Fruit fly (Drosophila melanogaster): ENCODE measurements around the gene gudu.

gudu gene

DNA sequence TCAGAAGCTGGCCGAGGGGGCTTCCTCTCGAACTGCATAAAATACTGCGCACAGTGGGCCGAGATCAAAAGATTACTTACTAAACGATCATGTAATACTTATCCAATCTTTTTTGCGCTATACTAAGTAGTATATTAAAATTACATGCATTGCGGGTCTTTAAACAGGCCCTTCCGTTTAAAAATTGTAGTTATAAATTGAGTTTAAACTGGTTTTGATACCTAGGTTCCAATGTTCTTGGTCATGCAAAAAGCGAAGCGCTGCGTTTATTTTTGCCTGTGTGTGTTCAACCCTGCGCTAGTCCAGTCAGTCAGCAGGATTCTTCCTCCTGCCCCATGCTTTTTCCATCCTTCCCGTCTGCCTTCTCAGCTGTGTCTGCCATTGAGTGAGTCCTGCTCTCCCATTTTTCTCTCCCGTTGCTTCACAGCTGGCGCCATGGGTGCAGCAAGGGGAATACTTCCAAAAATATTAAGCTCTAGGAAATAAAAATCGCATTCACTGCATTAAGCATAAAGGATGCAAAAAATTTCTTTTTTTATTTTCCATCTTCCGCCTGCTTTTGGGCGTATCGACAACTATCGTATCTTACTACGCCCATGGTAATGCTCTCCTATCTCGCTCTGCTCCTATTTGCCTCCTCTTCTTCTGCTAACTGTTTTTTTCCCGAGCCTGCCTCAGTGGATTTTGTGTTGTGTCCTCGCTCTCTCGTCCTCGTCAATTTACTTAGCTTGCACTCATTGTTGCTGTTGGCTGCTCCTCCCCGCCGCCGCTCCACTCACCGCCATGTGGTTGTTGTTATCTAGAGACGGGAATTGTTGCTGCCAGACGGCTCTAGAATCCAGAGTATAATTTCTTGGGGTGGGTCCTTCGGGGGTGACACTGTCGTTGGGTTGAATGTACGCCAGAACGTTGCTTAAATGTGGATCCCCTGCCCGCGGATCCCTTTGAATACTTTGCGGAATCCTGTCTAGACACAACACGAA is 32.3 kb downstream of the gudu start (continued):
- TF ChIP-seq jing (GFP tag; optimal IDR thresholded peaks at IDR 0.05) = no peak
- TF ChIP-seq bbx (GFP tag; IDR thresholded peaks at IDR 0.05; ENCODE audit: partially characterized antibody) = no peak
- TF ChIP-seq Six4 (GFP tag; optimal IDR thresholded peaks at IDR 0.05) = peak; percentile 41
- TF ChIP-seq Ptx1 (GFP tag; IDR thresholded peaks at IDR 0.05) = peak; percentile 69
- no peak for TF ChIP-seq peb (GFP tag; IDR thresholded peaks at IDR 0.05)
- peak; percentile 60 for TF ChIP-seq CG11504 (tag; optimal IDR thresholded peaks at IDR 0.05)
- no peak for TF ChIP-seq gfzf (GFP tag; optimal IDR thresholded peaks at IDR 0.05)
- TF ChIP-seq Oaz (GFP tag; IDR thresholded peaks at IDR 0.05) = no peak
- no peak for TF ChIP-seq yki (optimal IDR thresholded peaks at IDR 0.05)
- TF ChIP-seq Bgb (GFP tag; IDR thresholded peaks at IDR 0.05; ENCODE audit: partially characterized antibody) = no peak
- TF ChIP-seq scrt (GFP tag; optimal IDR thresholded peaks at IDR 0.05) = peak; percentile 73
- no peak for TF ChIP-seq ac (GFP tag; optimal IDR thresholded peaks at IDR 0.05)
- TF ChIP-seq gce (GFP tag; IDR thresholded peaks at IDR 0.05) = no peak
- no peak for TF ChIP-seq Opbp (GFP tag; IDR thresholded peaks at IDR 0.05; ENCODE audit: partially characterized antibody)
- TF ChIP-seq otp (GFP tag; IDR thresholded peaks at IDR 0.05) = no peak
- TF ChIP-seq Chrac-16 (GFP tag; optimal IDR thresholded peaks at IDR 0.05) = peak; percentile 63
- TF ChIP-seq CG42726 (GFP tag; IDR thresholded peaks at IDR 0.05; ENCODE audit: partially characterized antibody) = no peak
- no peak for TF ChIP-seq Xbp1 (GFP tag; optimal IDR thresholded peaks at IDR 0.05)
- TF ChIP-seq CG12104 (GFP tag; optimal IDR thresholded peaks at IDR 0.05) = no peak
- TF ChIP-seq ssp (GFP tag; IDR thresholded peaks at IDR 0.05) = no peak
- TF ChIP-seq tin (GFP tag; optimal IDR thresholded peaks at IDR 0.05) = peak; percentile 36
- peak; percentile 65 for TF ChIP-seq Xrp1 (GFP tag; IDR thresholded peaks at IDR 0.05)
- TF ChIP-seq Hr78 (GFP tag; optimal IDR thresholded peaks at IDR 0.05) = no peak
- peak; percentile 62 for TF ChIP-seq CG12659 (GFP tag; optimal IDR thresholded peaks at IDR 0.05)
- peak; percentile 84 for TF ChIP-seq nom (GFP tag; optimal IDR thresholded peaks at IDR 0.05)
- TF ChIP-seq CG32772 (GFP tag; IDR thresholded peaks at IDR 0.05) = peak; percentile 57
- no peak for TF ChIP-seq CG5245 (GFP tag; optimal IDR thresholded peaks at IDR 0.05)
- peak; percentile 10 for TF ChIP-seq unpg (GFP tag; optimal IDR thresholded peaks at IDR 0.05)
- peak; percentile 85 for TF ChIP-seq CG14014 (GFP tag; IDR thresholded peaks at IDR 0.05)
- TF ChIP-seq CG7372 (GFP tag; IDR thresholded peaks at IDR 0.05) = 0 out of 2 replicates have a peak, but pooled peaks have one; percentile 33
- no peak for TF ChIP-seq Sox100B (GFP tag; optimal IDR thresholded peaks at IDR 0.05)
- peak; percentile 88 for TF ChIP-seq mam (GFP tag; optimal IDR thresholded peaks at IDR 0.05)
- peak; percentile 63; the same call in 1 of the 2 replicates for TF ChIP-seq CG16779 (GFP tag; IDR thresholded peaks at IDR 0.05)
- no peak for TF ChIP-seq Hmx (GFP tag; optimal IDR thresholded peaks at IDR 0.05)
- TF ChIP-seq CG9609 (GFP tag; optimal IDR thresholded peaks at IDR 0.05) = peak; percentile 76
- no peak for TF ChIP-seq CG5180 (GFP tag; optimal IDR thresholded peaks at IDR 0.05)
- no peak for TF ChIP-seq CG2199 (GFP tag; IDR thresholded peaks at IDR 0.05)
- no peak for TF ChIP-seq CG15479 (GFP tag; optimal IDR thresholded peaks at IDR 0.05)
- no peak for TF ChIP-seq fd64A (GFP tag; optimal IDR thresholded peaks at IDR 0.05)
- TF ChIP-seq org-1 (GFP tag; optimal IDR thresholded peaks at IDR 0.05) = peak; percentile 62
- peak; percentile 55 for TF ChIP-seq CG1603 (tag; optimal IDR thresholded peaks at IDR 0.05)
- no peak for TF ChIP-seq D (optimal IDR thresholded peaks at IDR 0.05)
- TF ChIP-seq D (GFP tag; optimal IDR thresholded peaks at IDR 0.05) = peak; percentile 30
- TF ChIP-seq cad (GFP tag; optimal IDR thresholded peaks at IDR 0.05) = no peak
- no peak for TF ChIP-seq CG43689 (GFP tag; IDR thresholded peaks at IDR 0.05)
- peak; percentile 39 for TF ChIP-seq disco-r (GFP tag; optimal IDR thresholded peaks at IDR 0.05)
- no peak for TF ChIP-seq Jarid2 (GFP tag; optimal IDR thresholded peaks at IDR 0.05)
- no peak for TF ChIP-seq CG18764 (GFP tag; optimal IDR thresholded peaks at IDR 0.05)
- TF ChIP-seq Atf3 (GFP tag; optimal IDR thresholded peaks at IDR 0.05) = peak; percentile 7

All from whole organism, embryonic.